Worm (Caenorhabditis elegans) whole organism, mixed stage, embryonic: ENCODE data around the gene oxi-1.

Experiments used
- M03D4.4 ChIP-seq: sonication (generic microtip); optimal IDR thresholded peaks from 2 replicates; lab custom pipeline; 2017; ENCODE audit warnings: mild to moderate bottlenecking, missing genetic modification characterization, missing compliant biosample characterization
- bed-3 ChIP-seq: fragments of 200-800 bp; sonication (Bioruptor generic); optimal IDR thresholded peaks from 3 replicates; lab custom pipeline; 2018; ENCODE audit warnings: mild to moderate bottlenecking, missing genetic modification characterization, moderate library complexity, missing compliant biosample characterization
- blmp-1 ChIP-seq: fragments of 150-350 bp; optimal IDR thresholded peaks from 2 replicates; lab custom pipeline; 2014; ENCODE audit warnings: missing biosample characterization, missing genetic modification characterization
- ceh-39 ChIP-seq: fragments of 150-350 bp; optimal IDR thresholded peaks from 2 replicates; lab custom pipeline; 2014; ENCODE audit warnings: missing biosample characterization, missing genetic modification characterization
- ceh-43 ChIP-seq: fragments of 200-800 bp; sonication (Bioruptor generic); optimal IDR thresholded peaks from 2 replicates; lab custom pipeline; 2018; ENCODE audit warnings: mild to moderate bottlenecking, missing genetic modification characterization, moderate library complexity, missing compliant biosample characterization
- ceh-83 ChIP-seq: fragments of 200-800 bp; sonication (Bioruptor generic); optimal IDR thresholded peaks from 2 replicates; lab custom pipeline; 2018; ENCODE audit warnings: mild to moderate bottlenecking, missing genetic modification characterization, missing compliant biosample characterization
- ces-1 ChIP-seq: fragments of 150-350 bp; optimal IDR thresholded peaks from 2 replicates; lab custom pipeline; 2014; ENCODE audit warnings: missing biosample characterization, missing genetic modification reagents, missing genetic modification characterization
- cnd-1 ChIP-seq: fragments of 200-800 bp; sonication (Bioruptor generic); optimal IDR thresholded peaks from 2 replicates; lab custom pipeline; 2018; ENCODE audit warnings: mild to moderate bottlenecking, missing genetic modification characterization, missing compliant biosample characterization
- drap-1 ChIP-seq: fragments of 200-800 bp; sonication (Bioruptor generic); optimal IDR thresholded peaks from 3 replicates; lab custom pipeline; 2018; ENCODE audit warnings: mild to moderate bottlenecking, missing genetic modification characterization, missing compliant biosample characterization
- elt-1 ChIP-seq: sonication (generic microtip); optimal IDR thresholded peaks from 2 replicates; lab custom pipeline; 2017; ENCODE audit warnings: missing genetic modification characterization, mild to moderate bottlenecking, missing compliant biosample characterization, antibody characterized with exemption, moderate library complexity, borderline replicate concordance; ENCODE audit not compliant: insufficient read depth
- elt-3 ChIP-seq: fragments of 150-350 bp; optimal IDR thresholded peaks from 2 replicates; lab custom pipeline; 2014; ENCODE audit warnings: missing biosample characterization, missing genetic modification characterization
- flh-1 ChIP-seq: fragments of 200-800 bp; sonication (Bioruptor generic); optimal IDR thresholded peaks from 2 replicates; lab custom pipeline; 2018; ENCODE audit warnings: mild to moderate bottlenecking, missing genetic modification characterization, moderate library complexity, missing compliant biosample characterization
- ham-2 ChIP-seq: fragments of 200-800 bp; sonication (Bioruptor generic); optimal IDR thresholded peaks from 2 replicates; lab custom pipeline; 2018; ENCODE audit warnings: mild to moderate bottlenecking, missing genetic modification characterization, missing compliant biosample characterization
- hlh-1 ChIP-seq: fragments of 150-350 bp; optimal IDR thresholded peaks from 2 replicates; lab custom pipeline; 2014; ENCODE audit warnings: missing biosample characterization, missing genetic modification reagents, missing genetic modification characterization
- lin-13 ChIP-seq: fragments of 150-350 bp; optimal IDR thresholded peaks from 2 replicates; lab custom pipeline; 2014; ENCODE audit warnings: missing biosample characterization, missing genetic modification characterization
- lin-32 ChIP-seq: fragments of 200-800 bp; sonication (Bioruptor generic); optimal IDR thresholded peaks from 2 replicates; lab custom pipeline; 2018; ENCODE audit warnings: mild to moderate bottlenecking, missing genetic modification characterization, missing compliant biosample characterization
- lsy-2 ChIP-seq: fragments of 150-350 bp; optimal IDR thresholded peaks from 2 replicates; lab custom pipeline; 2014; ENCODE audit warnings: missing biosample characterization, missing genetic modification characterization
- mab-5 ChIP-seq: fragments of 150-350 bp; optimal IDR thresholded peaks from 2 replicates; lab custom pipeline; 2014; ENCODE audit warnings: missing biosample characterization, missing genetic modification characterization
- mep-1 ChIP-seq: fragments of 150-350 bp; optimal IDR thresholded peaks from 2 replicates; lab custom pipeline; 2017; ENCODE audit warnings: missing biosample characterization, missing genetic modification reagents, missing genetic modification characterization, inconsistent platforms
- mls-2 ChIP-seq: sonication (generic microtip); optimal IDR thresholded peaks from 2 replicates; lab custom pipeline; 2016; ENCODE audit warnings: mild to moderate bottlenecking, missing genetic modification characterization, moderate library complexity, missing compliant biosample characterization
- nhr-12 ChIP-seq: fragments of 150-350 bp; optimal IDR thresholded peaks from 2 replicates; lab custom pipeline; 2014; ENCODE audit warnings: missing biosample characterization, missing genetic modification characterization
- nhr-2 ChIP-seq: fragments of 150-350 bp; optimal IDR thresholded peaks from 2 replicates; lab custom pipeline; 2014; ENCODE audit warnings: missing biosample characterization, missing genetic modification characterization
- nhr-237 ChIP-seq: fragments of 150-350 bp; optimal IDR thresholded peaks from 2 replicates; lab custom pipeline; 2014; ENCODE audit warnings: missing biosample characterization, missing genetic modification characterization
- nhr-28 ChIP-seq: fragments of 150-350 bp; optimal IDR thresholded peaks from 2 replicates; lab custom pipeline; 2014; ENCODE audit warnings: missing biosample characterization, missing genetic modification characterization
- nhr-76 ChIP-seq: sonication (generic microtip); optimal IDR thresholded peaks from 2 replicates; lab custom pipeline; 2017; ENCODE audit warnings: missing biosample characterization, missing genetic modification characterization
- pha-4 ChIP-seq: fragments of 150-350 bp; optimal IDR thresholded peaks from 2 replicates; lab custom pipeline; 2018; ENCODE audit warnings: missing biosample characterization, missing genetic modification reagents, missing genetic modification characterization
- sem-2 ChIP-seq: fragments of 200-800 bp; sonication (Bioruptor generic); optimal IDR thresholded peaks from 2 replicates; lab custom pipeline; 2018; ENCODE audit warnings: mild to moderate bottlenecking, missing genetic modification characterization, missing compliant biosample characterization
- snpc-4 ChIP-seq: fragments of 150-350 bp; optimal IDR thresholded peaks from 2 replicates; lab custom pipeline; 2014; ENCODE audit warnings: missing biosample characterization, missing genetic modification characterization
- sptf-1 ChIP-seq: sonication (generic microtip); optimal IDR thresholded peaks from 2 replicates; lab custom pipeline; 2017; ENCODE audit warnings: mild to moderate bottlenecking, missing genetic modification characterization, moderate library complexity, missing compliant biosample characterization
- tbx-8 ChIP-seq: fragments of 200-800 bp; sonication (Bioruptor generic); optimal IDR thresholded peaks from 2 replicates; lab custom pipeline; 2018; ENCODE audit warnings: mild to moderate bottlenecking, missing genetic modification characterization, moderate library complexity, missing compliant biosample characterization
- unc-120 ChIP-seq: sonication (generic microtip); optimal IDR thresholded peaks from 2 replicates; lab custom pipeline; 2017; ENCODE audit warnings: missing genetic modification characterization, missing compliant biosample characterization; ENCODE audit not compliant: poor library complexity, severe bottlenecking
- unc-39 ChIP-seq: fragments of 150-350 bp; optimal IDR thresholded peaks from 2 replicates; lab custom pipeline; 2014; ENCODE audit warnings: missing biosample characterization, missing genetic modification characterization
- unc-62 ChIP-seq: fragments of 150-350 bp; optimal IDR thresholded peaks from 2 replicates; lab custom pipeline; 2014; ENCODE audit warnings: missing biosample characterization, missing genetic modification reagents, missing genetic modification characterization
- zip-8 ChIP-seq: fragments of 150-350 bp; optimal IDR thresholded peaks from 2 replicates; lab custom pipeline; 2014; ENCODE audit warnings: missing biosample characterization, missing genetic modification characterization
- ztf-11 ChIP-seq: fragments of 150-350 bp; optimal IDR thresholded peaks from 2 replicates; lab custom pipeline; 2014; ENCODE audit warnings: missing biosample characterization, missing genetic modification characterization

oxi-1 gene

ce11 chrIII:10877542-10877941, 19.5 kb downstream of the oxi-1 start:
- no peak for TF ChIP-seq unc-39 (tag; lab: Kevin White, UChicago)
- TF ChIP-seq blmp-1 (tag; lab: Kevin White, UChicago) = no peak
- TF ChIP-seq lin-13 (tag; lab: Kevin White, UChicago) = no peak
- no peak for TF ChIP-seq M03D4.4 (tag; lab: Kevin White, UChicago)
- TF ChIP-seq drap-1 (GFP tag; lab: Kevin White, UChicago) = no peak
- TF ChIP-seq bed-3 (GFP tag; lab: Kevin White, UChicago) = no peak
- no peak for TF ChIP-seq nhr-2
- TF ChIP-seq nhr-237 (tag; lab: Kevin White, UChicago) = no peak
- no peak for TF ChIP-seq elt-3 (tag; lab: Kevin White, UChicago)
- TF ChIP-seq ztf-11 = no peak
- TF ChIP-seq pha-4 (tag; lab: Kevin White, UChicago) = no peak
- no peak for TF ChIP-seq mls-2 (tag; lab: Kevin White, UChicago)
- no peak for TF ChIP-seq ces-1 (GFP tag; lab: Kevin White, UChicago)
- TF ChIP-seq tbx-8 = no peak

- TF ChIP-seq lsy-2 (tag; lab: Kevin White, UChicago) (no peak), unc-39 (tag; lab: Kevin White, UChicago) (no peak), ceh-43 (GFP tag; lab: Kevin White, UChicago) (no peak), ceh-39 (tag; lab: Kevin White, UChicago) (no peak), ceh-83 (GFP tag; lab: Kevin White, UChicago) (no peak), flh-1 (GFP tag; lab: Kevin White, UChicago) (no peak), elt-1 (tag; lab: Kevin White, UChicago) (no peak), zip-8 (tag; lab: Kevin White, UChicago) (no peak), nhr-12 (tag; lab: Kevin White, UChicago) (no peak), ces-1 (GFP tag; lab: Kevin White, UChicago) (no peak), nhr-28 (tag; lab: Kevin White, UChicago) (no peak), elt-3 (tag; lab: Kevin White, UChicago) (no peak), hlh-1 (tag; lab: Kevin White, UChicago) (no peak)
Observed at ce11 chrIII:10880083-10880482, 22.0 kb downstream of the oxi-1 start, which contains the start of gene C44B9.3. C44B9.3 (minus strand) TSS chrIII:10880183.

ce11 chrIII:10881462-10881861, 23.4 kb downstream of the oxi-1 start, which contains the start of gene athp-1:
athp-1 (plus strand) TSS chrIII:10881766.
- TF ChIP-seq tbx-8 (no peak), unc-120 (tag; lab: Kevin White, UChicago) (no peak), M03D4.4 (tag; lab: Kevin White, UChicago) (no peak), mab-5 (tag; lab: Kevin White, UChicago) (no peak), lin-32 (GFP tag; lab: Kevin White, UChicago) (no peak), nhr-28 (tag; lab: Kevin White, UChicago) (no peak)

- TF ChIP-seq bed-3 (GFP tag; lab: Kevin White, UChicago) (no peak), ceh-83 (GFP tag; lab: Kevin White, UChicago) (no peak), nhr-237 (tag; lab: Kevin White, UChicago) (no peak), tbx-8 (no peak), ham-2 (no peak), flh-1 (GFP tag; lab: Kevin White, UChicago) (no peak), unc-120 (tag; lab: Kevin White, UChicago) (no peak), ceh-39 (tag; lab: Kevin White, UChicago) (no peak), mls-2 (tag; lab: Kevin White, UChicago) (no peak), sem-2 (no peak), hlh-1 (tag; lab: Kevin White, UChicago) (no peak), lin-32 (GFP tag; lab: Kevin White, UChicago) (no peak), elt-3 (tag; lab: Kevin White, UChicago) (no peak), nhr-2 (no peak), ztf-11 (no peak), drap-1 (GFP tag; lab: Kevin White, UChicago) (no peak), unc-39 (tag; lab: Kevin White, UChicago) (no peak), pha-4 (tag; lab: Kevin White, UChicago) (peak; percentile 52), lin-13 (tag; lab: Kevin White, UChicago) (peak; percentile 47), zip-8 (tag; lab: Kevin White, UChicago) (no peak), ceh-43 (GFP tag; lab: Kevin White, UChicago) (no peak), mab-5 (tag; lab: Kevin White, UChicago) (no peak), ces-1 (GFP tag; lab: Kevin White, UChicago) (peak; percentile 77), M03D4.4 (tag; lab: Kevin White, UChicago) (peak; percentile 7), unc-62 (GFP tag; lab: Kevin White, UChicago) (no peak), nhr-28 (tag; lab: Kevin White, UChicago) (no peak), blmp-1 (tag; lab: Kevin White, UChicago) (no peak), mep-1 (tag; lab: Kevin White, UChicago) (peak; percentile 26), sptf-1 (tag; lab: Kevin White, UChicago) (no peak), nhr-76 (tag; lab: Kevin White, UChicago) (no peak), cnd-1 (no peak), snpc-4 (no peak), nhr-12 (tag; lab: Kevin White, UChicago) (no peak), lsy-2 (tag; lab: Kevin White, UChicago) (peak; percentile 24), elt-1 (tag; lab: Kevin White, UChicago) (no peak)
- TF ChIP-seq, all 35 proteins: peak for 6
Observed at ce11 chrIII:10881996-10882395, 23.9 kb downstream of the oxi-1 start.
